Fruit fly (Drosophila melanogaster) whole organism, wandering third instar larva: ENCODE results near the gene TTLL3A.

Source experiments
- Abd-B ChIP-seq: fragments of >200 bp; optimal IDR thresholded peaks from 2 replicates; lab custom pipeline; 2017; ENCODE audit warnings: missing biosample characterization, missing genetic modification characterization
- CrebA ChIP-seq: fragments of 200-800 bp; sonication (Bioruptor generic); optimal IDR thresholded peaks from 2 replicates; lab custom pipeline; 2016; ENCODE audit warnings: missing biosample characterization, mild to moderate bottlenecking, missing genetic modification characterization, borderline replicate concordance
- Dfd ChIP-seq: fragments of >200 bp; optimal IDR thresholded peaks from 2 replicates; lab custom pipeline; 2017; ENCODE audit warnings: missing biosample characterization, missing genetic modification characterization
- Jra ChIP-seq: sonication (Bioruptor generic); optimal IDR thresholded peaks from 2 replicates; lab custom pipeline; 2016; ENCODE audit warnings: missing biosample characterization, missing genetic modification characterization
- OdsH ChIP-seq: fragments of 200-800 bp; sonication (Bioruptor generic); optimal IDR thresholded peaks from 2 replicates; lab custom pipeline; 2016; ENCODE audit warnings: missing biosample characterization, mild to moderate bottlenecking, missing genetic modification characterization
- brk ChIP-seq: fragments of 200-800 bp; sonication (Bioruptor generic); optimal IDR thresholded peaks from 2 replicates; lab custom pipeline; 2016; ENCODE audit warnings: missing biosample characterization, mild to moderate bottlenecking, missing genetic modification characterization
- h ChIP-seq: fragments of 200-800 bp; sonication (Bioruptor generic); optimal IDR thresholded peaks from 3 replicates; lab custom pipeline; 2016; ENCODE audit warnings: missing biosample characterization, mild to moderate bottlenecking, missing genetic modification characterization
- usp ChIP-seq: fragments of >200 bp; optimal IDR thresholded peaks from 2 replicates; lab custom pipeline; 2017; ENCODE audit warnings: missing biosample characterization, missing genetic modification characterization

DNA sequence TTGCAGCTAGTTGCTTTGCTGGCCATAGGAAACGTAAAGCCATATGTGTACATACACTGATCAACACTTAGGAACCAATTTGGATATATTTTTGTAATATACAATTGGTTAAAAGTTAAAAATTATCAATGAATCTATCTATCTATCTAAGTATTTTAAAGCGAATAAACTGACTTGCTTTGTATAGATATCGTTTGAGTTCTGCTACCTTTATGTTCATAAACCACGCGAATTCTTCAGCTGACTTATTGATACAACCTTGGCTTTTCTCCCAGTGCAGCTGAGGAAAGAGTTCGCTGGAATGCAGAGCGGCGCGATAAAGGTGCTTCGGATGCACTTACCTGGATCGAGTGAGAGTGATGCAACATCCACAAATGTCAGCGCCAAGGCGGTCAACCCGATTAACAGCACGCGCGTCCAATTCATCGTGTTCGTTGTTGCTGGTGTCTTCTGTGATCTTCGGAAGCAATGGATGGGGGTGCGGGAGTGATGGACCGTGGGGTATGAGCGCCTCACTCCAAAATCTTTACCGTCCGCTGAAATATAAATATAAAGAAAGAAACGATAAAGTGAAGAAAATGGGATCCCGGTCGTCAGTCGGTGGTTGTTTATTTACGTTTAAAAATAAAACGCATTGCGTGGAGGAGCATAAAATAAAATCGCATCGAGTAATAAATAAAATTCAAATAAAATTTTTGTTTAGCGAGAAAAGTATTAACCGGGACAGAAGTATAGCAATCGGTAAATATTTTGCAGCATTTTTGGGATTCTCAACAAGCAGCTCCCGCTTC lies 38.4 kb downstream of the TTLL3A start:
- no peak for TF ChIP-seq Dfd
- TF ChIP-seq h (GFP tag; lab: Kevin White, UChicago) = peak; percentile 5
- no peak for TF ChIP-seq Abd-B (GFP tag; lab: Kevin White, UChicago)
- TF ChIP-seq brk (GFP tag; lab: Kevin White, UChicago) = no peak
- no peak for TF ChIP-seq Jra (GFP tag; lab: Kevin White, UChicago)
- TF ChIP-seq OdsH (GFP tag; lab: Kevin White, UChicago) = no peak
- TF ChIP-seq CrebA (GFP tag; lab: Kevin White, UChicago) = no peak
- TF ChIP-seq usp = no peak
